Worm (Caenorhabditis elegans): ENCODE data around the gene nas-12.

ce11 chrIV:10174328-10174727, 49.5 kb upstream of the nas-12 start, which contains the start of gene pxf-1:
- no peak for TF ChIP-seq Y55F3AM.14 (GFP tag; optimal IDR thresholded peaks at IDR 0.05)
- TF ChIP-seq aly-2 (tag; optimal IDR thresholded peaks at IDR 0.05): no peak
- no peak for TF ChIP-seq ceh-82 (tag; optimal IDR thresholded peaks at IDR 0.05)
- TF ChIP-seq ZK546.5 (tag; optimal IDR thresholded peaks at IDR 0.05): no peak
- no peak for TF ChIP-seq elt-1 (tag; optimal IDR thresholded peaks at IDR 0.05)

Measured in whole organism, L2 larva.